Fruit fly (Drosophila melanogaster) whole organism, embryonic: ENCODE results near the gene Cyp4ac2.

Experiments
- CG15073 ChIP-seq: fragments of 200-800 bp; sonication (Bioruptor generic); optimal IDR thresholded peaks from 2 replicates; lab custom pipeline; 2016; ENCODE audit warnings: missing biosample characterization, missing genetic modification characterization
- CG15479 ChIP-seq: fragments of 200-800 bp; sonication (Bioruptor generic); optimal IDR thresholded peaks from 3 replicates; lab custom pipeline; 2019; ENCODE audit warnings: missing biosample characterization, mild to moderate bottlenecking, missing genetic modification characterization, moderate library complexity
- CG30431 ChIP-seq: fragments of 200-800 bp; sonication (Bioruptor generic); optimal IDR thresholded peaks from 2 replicates; lab custom pipeline; 2017; ENCODE audit warnings: missing biosample characterization, missing genetic modification characterization
- Ssrp ChIP-seq: fragments of 200-800 bp; sonication (Bioruptor generic); optimal IDR thresholded peaks from 2 replicates; lab custom pipeline; 2018; ENCODE audit warnings: missing biosample characterization, mild to moderate bottlenecking, missing genetic modification characterization, moderate library complexity
- ato ChIP-seq: fragments of 200-800 bp; sonication (Bioruptor generic); IDR thresholded peaks from 2 replicates; pipeline ENCODE4 v1.3.6; 2022; ENCODE audit warnings: missing biosample characterization, missing genetic modification characterization; ENCODE audit not compliant: partially characterized antibody
- nom ChIP-seq: fragments of 200-800 bp; sonication (Bioruptor generic); optimal IDR thresholded peaks from 2 replicates; lab custom pipeline; 2017; ENCODE audit warnings: missing biosample characterization, missing genetic modification characterization, mild to moderate bottlenecking, moderate library complexity, missing genetic modification reagents

- TF ChIP-seq CG30431 (no peak), Ssrp (tag; lab: Kevin White, UChicago) (no peak), ato (GFP tag; lab: Robert Waterston, UW) (no peak), nom (no peak), CG15479 (no peak), CG15073 (GFP tag; lab: Kevin White, UChicago) (no peak)
These were observed 37.1 kb downstream of the Cyp4ac2 start for dm6 chr2L:5303044-5303904.
